Fruit fly (Drosophila melanogaster) whole organism, embryonic: ENCODE results near the gene CG5973.

Source experiments
- Atf-2 ChIP-seq: fragments of 200-800 bp; sonication (Bioruptor generic); optimal IDR thresholded peaks from 2 replicates; lab custom pipeline; 2016; ENCODE audit warnings: missing biosample characterization, missing genetic modification characterization
- Bdp1 ChIP-seq: fragments of 200-800 bp; sonication (Bioruptor generic); optimal IDR thresholded peaks from 3 replicates; lab custom pipeline; 2016; ENCODE audit warnings: missing biosample characterization, missing genetic modification characterization
- Bgb ChIP-seq: fragments of 200-800 bp; sonication (Bioruptor generic); IDR thresholded peaks from 2 replicates; pipeline ENCODE4 v1.3.6; 2022; ENCODE audit warnings: missing biosample characterization, missing genetic modification characterization; ENCODE audit not compliant: partially characterized antibody
- CG10147 ChIP-seq: fragments of 200-800 bp; sonication (Bioruptor generic); optimal IDR thresholded peaks from 2 replicates; lab custom pipeline; 2019; ENCODE audit warnings: missing biosample characterization, mild to moderate bottlenecking, missing genetic modification characterization, moderate library complexity
- CG10431 ChIP-seq: fragments of 200-800 bp; sonication (Bioruptor generic); optimal IDR thresholded peaks from 3 replicates; lab custom pipeline; 2018; ENCODE audit warnings: missing biosample characterization, mild to moderate bottlenecking, missing genetic modification characterization
- CG10543 ChIP-seq: fragments of 200-800 bp; sonication (Bioruptor generic); optimal IDR thresholded peaks from 3 replicates; lab custom pipeline; 2017; ENCODE audit warnings: missing biosample characterization, mild to moderate bottlenecking, missing genetic modification characterization, moderate library complexity
- CG10565 ChIP-seq: fragments of 200-800 bp; sonication (Bioruptor generic); optimal IDR thresholded peaks from 3 replicates; lab custom pipeline; 2016; ENCODE audit warnings: missing biosample characterization, mild to moderate bottlenecking, missing genetic modification characterization
- CG12104 ChIP-seq: fragments of 200-800 bp; sonication (Bioruptor generic); optimal IDR thresholded peaks from 3 replicates; lab custom pipeline; 2016; ENCODE audit warnings: missing biosample characterization, missing genetic modification characterization
- CG12942 ChIP-seq: fragments of 200-800 bp; sonication (Bioruptor generic); optimal IDR thresholded peaks from 3 replicates; lab custom pipeline; 2016; ENCODE audit warnings: missing biosample characterization, missing genetic modification characterization
- CG1647 ChIP-seq: fragments of 200-800 bp; sonication (Bioruptor generic); optimal IDR thresholded peaks from 3 replicates; lab custom pipeline; 2016; ENCODE audit warnings: missing biosample characterization, missing genetic modification characterization
- CG17912 ChIP-seq: fragments of 200-800 bp; sonication (Bioruptor generic); optimal IDR thresholded peaks from 2 replicates; lab custom pipeline; 2018; ENCODE audit warnings: missing biosample characterization, mild to moderate bottlenecking, missing genetic modification characterization
- CG18476 ChIP-seq: fragments of 200-800 bp; sonication (Bioruptor generic); optimal IDR thresholded peaks from 2 replicates; lab custom pipeline; 2016; ENCODE audit warnings: missing biosample characterization, mild to moderate bottlenecking, missing genetic modification characterization
- CG18764 ChIP-seq: fragments of 200-800 bp; sonication (Bioruptor generic); optimal IDR thresholded peaks from 3 replicates; lab custom pipeline; 2016; ENCODE audit warnings: missing biosample characterization, missing genetic modification characterization
- CG31224 ChIP-seq: fragments of 200-800 bp; sonication (Bioruptor generic); IDR thresholded peaks from 2 replicates; pipeline ENCODE4 v1.3.6; 2022; ENCODE audit warnings: missing biosample characterization, missing genetic modification characterization
- CG32767 ChIP-seq: fragments of 200-800 bp; sonication (Bioruptor generic); IDR thresholded peaks from 2 replicates; pipeline ENCODE4 v1.3.6; 2022; ENCODE audit warnings: missing biosample characterization, missing genetic modification characterization
- CG34376 ChIP-seq: fragments of 200-800 bp; sonication (Bioruptor generic); optimal IDR thresholded peaks from 2 replicates; lab custom pipeline; 2018; ENCODE audit warnings: missing biosample characterization, mild to moderate bottlenecking, missing genetic modification characterization
- CG3847 ChIP-seq: fragments of 200-800 bp; sonication (Bioruptor generic); IDR thresholded peaks from 2 replicates; pipeline ENCODE4 v1.3.6; 2022; ENCODE audit warnings: missing biosample characterization, missing genetic modification characterization
- CG3995 ChIP-seq: fragments of 200-800 bp; sonication (Bioruptor generic); optimal IDR thresholded peaks from 3 replicates; lab custom pipeline; 2016; ENCODE audit warnings: missing biosample characterization, missing genetic modification characterization
- CG4707 ChIP-seq: fragments of 200-800 bp; sonication (Bioruptor generic); optimal IDR thresholded peaks from 2 replicates; lab custom pipeline; 2018; ENCODE audit warnings: missing biosample characterization, mild to moderate bottlenecking, missing genetic modification characterization, moderate library complexity
- CG7556 ChIP-seq: fragments of 200-800 bp; sonication (Bioruptor generic); optimal IDR thresholded peaks from 2 replicates; lab custom pipeline; 2017; ENCODE audit warnings: missing biosample characterization, mild to moderate bottlenecking, missing genetic modification characterization
- CG8924 ChIP-seq: fragments of 200-800 bp; optimal IDR thresholded peaks from 3 replicates; lab custom pipeline; 2019; ENCODE audit warnings: missing biosample characterization, mild to moderate bottlenecking, missing genetic modification characterization, moderate library complexity
- CrebB ChIP-seq: fragments of 200-800 bp; sonication (Bioruptor generic); optimal IDR thresholded peaks from 3 replicates; lab custom pipeline; 2018; ENCODE audit warnings: missing biosample characterization, mild to moderate bottlenecking, missing genetic modification characterization
- D ChIP-seq, 2 experiments: fragments of 200-800 bp in 1 of 2; fragments of >200 bp in 1 of 2; sonication (Bioruptor generic) in 1 of 2; optimal IDR thresholded peaks; 2 replicates in 1 of 2; 3 replicates in 1 of 2; lab custom pipeline; 2017; ENCODE audit warnings: mild to moderate bottlenecking in 1 of 2, missing biosample characterization in 1 of 2, missing genetic modification characterization in 1 of 2, missing genetic modification reagents in 1 of 2
- Doc3 ChIP-seq: fragments of 200-800 bp; sonication (Bioruptor generic); IDR thresholded peaks from 3 replicates; pipeline ENCODE4 v1.3.6; 2022; ENCODE audit warnings: missing biosample characterization, missing genetic modification characterization; ENCODE audit not compliant: partially characterized antibody
- ERR ChIP-seq: fragments of 200-800 bp; sonication (Bioruptor generic); optimal IDR thresholded peaks from 2 replicates; lab custom pipeline; 2016; ENCODE audit warnings: missing biosample characterization, missing genetic modification characterization
- Ets97D ChIP-seq: fragments of 200-800 bp; sonication (Bioruptor generic); optimal IDR thresholded peaks from 3 replicates; lab custom pipeline; 2016; ENCODE audit warnings: missing biosample characterization, missing genetic modification characterization
- Fer1 ChIP-seq: fragments of 200-800 bp; sonication (Bioruptor generic); optimal IDR thresholded peaks from 2 replicates; lab custom pipeline; 2017; ENCODE audit warnings: missing biosample characterization, mild to moderate bottlenecking, missing genetic modification characterization
- Fer3 ChIP-seq: fragments of 200-800 bp; sonication (Bioruptor generic); optimal IDR thresholded peaks from 2 replicates; lab custom pipeline; 2018; ENCODE audit warnings: missing biosample characterization, mild to moderate bottlenecking, missing genetic modification characterization, moderate library complexity
- HmgZ ChIP-seq: fragments of 200-800 bp; sonication (Bioruptor generic); optimal IDR thresholded peaks from 2 replicates; lab custom pipeline; 2018; ENCODE audit warnings: missing biosample characterization, mild to moderate bottlenecking, missing genetic modification characterization
- MBD-R2 ChIP-seq: fragments of 200-800 bp; sonication (Bioruptor generic); IDR thresholded peaks from 2 replicates; pipeline ENCODE4 v1.3.6; 2022; ENCODE audit warnings: missing biosample characterization, missing genetic modification characterization
- NFAT ChIP-seq: fragments of 200-800 bp; sonication (Bioruptor generic); IDR thresholded peaks from 2 replicates; pipeline ENCODE4 v1.3.6; 2022; ENCODE audit warnings: missing biosample characterization, missing genetic modification characterization
- Nf-YC ChIP-seq: fragments of 200-800 bp; optimal IDR thresholded peaks from 3 replicates; lab custom pipeline; 2019; ENCODE audit warnings: missing biosample characterization, mild to moderate bottlenecking, missing genetic modification characterization, moderate library complexity
- NfI ChIP-seq: fragments of 200-800 bp; sonication (Bioruptor generic); optimal IDR thresholded peaks from 3 replicates; lab custom pipeline; 2018; ENCODE audit warnings: missing biosample characterization, mild to moderate bottlenecking, missing genetic modification characterization, moderate library complexity
- Poxn ChIP-seq: fragments of 200-800 bp; sonication (Bioruptor generic); IDR thresholded peaks from 2 replicates; pipeline ENCODE4 v1.3.6; 2022; ENCODE audit warnings: missing biosample characterization, missing genetic modification characterization
- Sox100B ChIP-seq: fragments of 200-800 bp; sonication (Bioruptor generic); optimal IDR thresholded peaks from 3 replicates; lab custom pipeline; 2018; ENCODE audit warnings: missing biosample characterization, mild to moderate bottlenecking, missing genetic modification characterization
- al ChIP-seq: fragments of 200-800 bp; sonication (Bioruptor generic); IDR thresholded peaks from 2 replicates; pipeline ENCODE4 v1.3.6; 2022; ENCODE audit warnings: missing biosample characterization, missing genetic modification characterization
- ems ChIP-seq: fragments of 200-800 bp; sonication (Bioruptor generic); optimal IDR thresholded peaks from 3 replicates; lab custom pipeline; 2016; ENCODE audit warnings: missing biosample characterization, missing genetic modification characterization
- fd96Cb ChIP-seq: fragments of 200-800 bp; sonication (Bioruptor generic); optimal IDR thresholded peaks from 2 replicates; lab custom pipeline; 2018; ENCODE audit warnings: missing biosample characterization, mild to moderate bottlenecking, missing genetic modification characterization, moderate library complexity
- gem ChIP-seq: fragments of 200-800 bp; sonication (Bioruptor generic); optimal IDR thresholded peaks from 2 replicates; lab custom pipeline; 2019; ENCODE audit warnings: missing biosample characterization, mild to moderate bottlenecking, missing genetic modification characterization, moderate library complexity
- insv ChIP-seq, 2 experiments: fragments of 200-800 bp; sonication (Bioruptor generic); optimal IDR thresholded peaks; 3 replicates each; lab custom pipeline; 2016 to 2018; ENCODE audit warnings: missing biosample characterization in 2 of 2, missing genetic modification characterization in 2 of 2
- knrl ChIP-seq: fragments of 200-800 bp; sonication (Bioruptor generic); IDR thresholded peaks from 3 replicates; pipeline ENCODE4 v1.3.6; 2022; ENCODE audit warnings: missing biosample characterization, missing genetic modification characterization; ENCODE audit not compliant: partially characterized antibody
- pb ChIP-seq: fragments of 200-800 bp; sonication (Bioruptor generic); optimal IDR thresholded peaks from 3 replicates; lab custom pipeline; 2016; ENCODE audit warnings: missing biosample characterization, missing genetic modification characterization
- pita ChIP-seq: fragments of 200-800 bp; sonication (Bioruptor generic); optimal IDR thresholded peaks from 2 replicates; lab custom pipeline; 2017; ENCODE audit warnings: missing biosample characterization, mild to moderate bottlenecking, missing genetic modification characterization
- pnt ChIP-seq: fragments of 200-800 bp; sonication (Bioruptor generic); optimal IDR thresholded peaks from 3 replicates; lab custom pipeline; 2016; ENCODE audit warnings: missing biosample characterization, missing genetic modification characterization
- psq ChIP-seq: fragments of 200-800 bp; sonication (Bioruptor generic); optimal IDR thresholded peaks from 2 replicates; lab custom pipeline; 2017; ENCODE audit warnings: missing biosample characterization, missing genetic modification characterization
- sens ChIP-seq: fragments of 200-800 bp; sonication (Bioruptor generic); peaks from one replicate; lab custom pipeline; 2016; ENCODE audit warnings: missing biosample characterization, missing genetic modification characterization
- stc ChIP-seq: fragments of 200-800 bp; sonication (Bioruptor generic); IDR thresholded peaks from 2 replicates; pipeline ENCODE4 v1.3.6; 2022; ENCODE audit warnings: missing biosample characterization, missing genetic modification characterization
- unc-4 ChIP-seq: fragments of 200-800 bp; sonication (Bioruptor generic); IDR thresholded peaks from 2 replicates; pipeline ENCODE4 v1.3.6; 2022; ENCODE audit warnings: missing biosample characterization, missing genetic modification characterization; ENCODE audit not compliant: partially characterized antibody
- wek ChIP-seq: fragments of 200-800 bp; sonication (Bioruptor generic); optimal IDR thresholded peaks from 3 replicates; lab custom pipeline; 2018; ENCODE audit warnings: missing biosample characterization, mild to moderate bottlenecking, missing genetic modification characterization, moderate library complexity

Gene CG5973

dm6 chr2L:7433957-7434736, 3.1 kb upstream of the CG5973 start (continued):
- peak; percentile 82 for TF ChIP-seq CG7556 (GFP tag; lab: Kevin White, UChicago)
- TF ChIP-seq CG1647: no peak
- peak; percentile 72 for TF ChIP-seq Fer1
- no peak for TF ChIP-seq D (optimal IDR thresholded peaks at IDR 0.05; lab: Kevin White, UChicago)
- TF ChIP-seq D (GFP tag; optimal IDR thresholded peaks at IDR 0.05; lab: Kevin White, UChicago): peak; percentile 10
- TF ChIP-seq pita (GFP tag; lab: Kevin White, UChicago): no peak
- TF ChIP-seq CG34376: peak; percentile 37
- peak in 1 of 2 experiments; percentile 34 for TF ChIP-seq insv (GFP tag; optimal IDR thresholded peaks at IDR 0.05; lab: Kevin White, UChicago)
- TF ChIP-seq CG18764 (GFP tag; lab: Kevin White, UChicago): no peak
- TF ChIP-seq Doc3 (GFP tag; lab: Robert Waterston, UW): no peak
- no peak for TF ChIP-seq knrl
- peak; percentile 78 for TF ChIP-seq Fer3
- TF ChIP-seq Poxn (GFP tag; lab: Robert Waterston, UW): peak; percentile 83
- TF ChIP-seq Nf-YC (tag; lab: Kevin White, UChicago): no peak
- no peak for TF ChIP-seq CG17912 (GFP tag; lab: Kevin White, UChicago)
- peak; percentile 89 for TF ChIP-seq CG8924 (tag; lab: Kevin White, UChicago)
- no peak for TF ChIP-seq CG10431
- TF ChIP-seq NfI (GFP tag; lab: Kevin White, UChicago): peak; percentile 70
- TF ChIP-seq MBD-R2 (GFP tag; lab: Robert Waterston, UW): peak; percentile 75; the same call in 1 of the 2 replicates
- TF ChIP-seq Ets97D (GFP tag; lab: Kevin White, UChicago): peak; percentile 19
- TF ChIP-seq Bdp1: no peak
- peak; percentile 18 for TF ChIP-seq CG10147
- TF ChIP-seq pb (GFP tag; lab: Kevin White, UChicago): no peak
- TF ChIP-seq CG4707: no peak
- no peak for TF ChIP-seq Bgb (GFP tag; lab: Robert Waterston, UW)
- TF ChIP-seq NFAT (GFP tag; lab: Robert Waterston, UW): peak; percentile 62; the same call in 1 of the 2 replicates
- TF ChIP-seq ems: peak; percentile 19
- peak; percentile 59 for TF ChIP-seq CG10543 (GFP tag; lab: Kevin White, UChicago)
- TF ChIP-seq CG10565 (GFP tag; lab: Kevin White, UChicago): no peak
- peak; percentile 71 for TF ChIP-seq Sox100B (GFP tag; lab: Kevin White, UChicago)
- peak; percentile 89 for TF ChIP-seq gem (tag; lab: Kevin White, UChicago)
- no peak for TF ChIP-seq CG12104 (GFP tag; lab: Kevin White, UChicago)
- no peak for TF ChIP-seq CG12942 (GFP tag; lab: Kevin White, UChicago)
- TF ChIP-seq CG18476 (GFP tag; lab: Kevin White, UChicago): peak; percentile 71
- TF ChIP-seq stc (GFP tag; lab: Robert Waterston, UW): peak; percentile 53
- TF ChIP-seq HmgZ (tag; lab: Kevin White, UChicago): peak; percentile 83
- peak; percentile 90 for TF ChIP-seq CG3847 (GFP tag; lab: Robert Waterston, UW)
- TF ChIP-seq sens (GFP tag; lab: Kevin White, UChicago): peak; percentile 73
- no peak for TF ChIP-seq pnt (GFP tag; lab: Kevin White, UChicago)
- peak; percentile 51; the same call in 1 of the 2 replicates for TF ChIP-seq CG32767 (GFP tag; lab: Robert Waterston, UW)
- no peak for TF ChIP-seq ERR
- TF ChIP-seq CrebB (tag; lab: Kevin White, UChicago): peak; percentile 63
- TF ChIP-seq Atf-2 (GFP tag; lab: Kevin White, UChicago): no peak
- no peak for TF ChIP-seq wek (GFP tag; lab: Kevin White, UChicago)
- TF ChIP-seq CG3995: no peak
- TF ChIP-seq psq (GFP tag; lab: Kevin White, UChicago): no peak
- peak; percentile 72 for TF ChIP-seq CG31224 (GFP tag; lab: Robert Waterston, UW)
- TF ChIP-seq al: peak; percentile 88
- peak; percentile 63 for TF ChIP-seq fd96Cb
- no peak for TF ChIP-seq unc-4 (GFP tag; lab: Robert Waterston, UW)
